Worm (Caenorhabditis elegans) whole organism, L1 larva: ENCODE data around the gene clc-4.

ENCODE experiments used
- C04F5.9 ChIP-seq: sonication (generic microtip); optimal IDR thresholded peaks from 2 replicates; lab custom pipeline; 2016; ENCODE audit warnings: missing genetic modification characterization, missing compliant biosample characterization
- aha-1 ChIP-seq: fragments of 150-350 bp; optimal IDR thresholded peaks from 2 replicates; lab custom pipeline; 2014; ENCODE audit warnings: missing biosample characterization, missing genetic modification characterization
- ama-1 ChIP-seq: fragments of 150-350 bp; optimal IDR thresholded peaks from 2 replicates; lab custom pipeline; 2014
- blmp-1 ChIP-seq: fragments of 150-350 bp; optimal IDR thresholded peaks from 2 replicates; lab custom pipeline; 2014; ENCODE audit warnings: missing biosample characterization, missing genetic modification characterization
- ceh-63 ChIP-seq: fragments of 200-800 bp; sonication (Bioruptor generic); optimal IDR thresholded peaks from 2 replicates; lab custom pipeline; 2018; ENCODE audit warnings: mild to moderate bottlenecking, missing genetic modification characterization, missing compliant biosample characterization
- ceh-8 ChIP-seq: fragments of 200-800 bp; sonication (Bioruptor generic); optimal IDR thresholded peaks from 2 replicates; lab custom pipeline; 2018; ENCODE audit warnings: mild to moderate bottlenecking, missing genetic modification characterization, moderate library complexity, missing compliant biosample characterization
- ceh-88 ChIP-seq: fragments of 200-800 bp; sonication (Bioruptor generic); IDR thresholded peaks from 2 replicates; pipeline ENCODE4 v1.3.6; 2022; ENCODE audit warnings: missing genetic modification characterization, missing compliant biosample characterization
- ces-1 ChIP-seq: fragments of 150-350 bp; optimal IDR thresholded peaks from 2 replicates; lab custom pipeline; 2014; ENCODE audit warnings: missing biosample characterization, missing genetic modification reagents, missing genetic modification characterization
- dpl-1 ChIP-seq, 3 experiments: fragments of 150-350 bp in 2 of 3; sonication (generic microtip) in 1 of 3; optimal IDR thresholded peaks; 2 replicates each; lab custom pipeline; 2014 to 2017; ENCODE audit warnings: missing biosample characterization in 3 of 3, missing genetic modification characterization in 3 of 3, missing genetic modification reagents in 3 of 3
- dsc-1 ChIP-seq: sonication (generic microtip); optimal IDR thresholded peaks from 2 replicates; lab custom pipeline; 2016; ENCODE audit warnings: mild to moderate bottlenecking, missing genetic modification characterization, missing compliant biosample characterization
- efl-1 ChIP-seq, 4 experiments: fragments of 150-350 bp; optimal IDR thresholded peaks in 3 of 4; peaks in 1 of 4; 1 replicate in 1 of 4; 2 replicates in 3 of 4; lab custom pipeline; 2014; ENCODE audit warnings: missing biosample characterization in 2 of 4, missing genetic modification characterization in 2 of 4, missing genetic modification reagents in 2 of 4
- efl-3 ChIP-seq: fragments of 200-800 bp; sonication (Bioruptor generic); optimal IDR thresholded peaks from 2 replicates; lab custom pipeline; 2018; ENCODE audit warnings: mild to moderate bottlenecking, missing genetic modification characterization, missing compliant biosample characterization
- egl-13 ChIP-seq: sonication (generic microtip); optimal IDR thresholded peaks from 2 replicates; lab custom pipeline; 2016; ENCODE audit warnings: missing genotype, missing genetic modification reagents, missing genetic modification characterization, missing compliant biosample characterization
- egl-27 ChIP-seq, 2 experiments: fragments of 150-350 bp in 1 of 2; sonication (generic microtip); optimal IDR thresholded peaks; 3 replicates each; lab custom pipeline; 2017 to 2018; ENCODE audit warnings: missing biosample characterization in 2 of 2, missing genetic modification characterization in 2 of 2, missing genetic modification reagents in 2 of 2
- ets-5 ChIP-seq: fragments of 200-800 bp; sonication (Bioruptor generic); IDR thresholded peaks from 2 replicates; pipeline ENCODE4 v1.3.6; 2022; ENCODE audit warnings: missing genetic modification characterization, missing compliant biosample characterization
- fkh-8 ChIP-seq: sonication (generic microtip); optimal IDR thresholded peaks from 2 replicates; lab custom pipeline; 2016; ENCODE audit warnings: mild to moderate bottlenecking, missing genetic modification characterization, missing compliant biosample characterization
- fos-1 ChIP-seq: fragments of 150-350 bp; optimal IDR thresholded peaks from 2 replicates; lab custom pipeline; 2014; ENCODE audit warnings: missing biosample characterization, missing genetic modification characterization
- grh-1 ChIP-seq: fragments of 200-800 bp; sonication (Bioruptor generic); IDR thresholded peaks from 2 replicates; pipeline ENCODE4 v1.3.6; 2022; ENCODE audit warnings: missing genetic modification reagents, missing genetic modification characterization, missing compliant biosample characterization
- hlh-4 ChIP-seq: sonication (generic microtip); optimal IDR thresholded peaks from 2 replicates; lab custom pipeline; 2016; ENCODE audit warnings: mild to moderate bottlenecking, missing genetic modification characterization, missing compliant biosample characterization
- irx-1 ChIP-seq: sonication (generic microtip); optimal IDR thresholded peaks from 2 replicates; lab custom pipeline; 2016; ENCODE audit warnings: missing genetic modification characterization, missing compliant biosample characterization
- jun-1 ChIP-seq: fragments of 150-350 bp; optimal IDR thresholded peaks from 2 replicates; lab custom pipeline; 2014; ENCODE audit warnings: missing biosample characterization, missing genetic modification reagents, missing genetic modification characterization
- lin-13 ChIP-seq: fragments of 150-350 bp; optimal IDR thresholded peaks from 2 replicates; lab custom pipeline; 2014; ENCODE audit warnings: missing biosample characterization, missing genetic modification reagents, missing genetic modification characterization
- lin-14 ChIP-seq: fragments of 200-800 bp; sonication (Bioruptor generic); optimal IDR thresholded peaks from 2 replicates; lab custom pipeline; 2018; ENCODE audit warnings: mild to moderate bottlenecking, missing genetic modification characterization, moderate library complexity, missing compliant biosample characterization
- lin-15B ChIP-seq: fragments of 150-350 bp; sonication (generic microtip); optimal IDR thresholded peaks from 3 replicates; lab custom pipeline; 2014; ENCODE audit warnings: missing biosample characterization, missing genetic modification characterization
- lin-35 ChIP-seq, 2 experiments: fragments of 150-350 bp; optimal IDR thresholded peaks; 2 replicates each; lab custom pipeline; 2014; ENCODE audit warnings: missing biosample characterization in 2 of 2, missing genetic modification characterization in 2 of 2, missing genetic modification reagents in 2 of 2
- lsy-2 ChIP-seq, 2 experiments: fragments of 150-350 bp; optimal IDR thresholded peaks; 2 replicates each; lab custom pipeline; 2014; ENCODE audit warnings: missing biosample characterization in 2 of 2, missing genetic modification characterization in 2 of 2
- mdl-1 ChIP-seq, 2 experiments: fragments of 150-350 bp; optimal IDR thresholded peaks; 2 replicates each; lab custom pipeline; 2014 to 2017; ENCODE audit warnings: missing biosample characterization in 2 of 2, missing genetic modification characterization in 2 of 2, inconsistent platforms in 1 of 2
- mef-2 ChIP-seq: fragments of 150-350 bp; optimal IDR thresholded peaks from 2 replicates; lab custom pipeline; 2014; ENCODE audit warnings: missing biosample characterization, missing genetic modification characterization
- mep-1 ChIP-seq: fragments of 150-350 bp; optimal IDR thresholded peaks from 2 replicates; lab custom pipeline; 2014; ENCODE audit warnings: missing biosample characterization, missing genetic modification characterization
- nhr-19 ChIP-seq: fragments of 200-800 bp; sonication (Bioruptor generic); conservative IDR thresholded peaks from 2 replicates; pipeline ENCODE4 v1.3.6; 2022; ENCODE audit warnings: missing genetic modification characterization, missing compliant biosample characterization
- nhr-20 ChIP-seq: sonication (generic microtip); optimal IDR thresholded peaks from 2 replicates; lab custom pipeline; 2016; ENCODE audit warnings: mild to moderate bottlenecking, missing genetic modification characterization, missing compliant biosample characterization
- nhr-71 ChIP-seq: sonication (generic microtip); optimal IDR thresholded peaks from 2 replicates; lab custom pipeline; 2016; ENCODE audit warnings: mild to moderate bottlenecking, missing genetic modification characterization, moderate library complexity, missing compliant biosample characterization
- nhr-77 ChIP-seq: fragments of 150-350 bp; optimal IDR thresholded peaks from 2 replicates; lab custom pipeline; 2014; ENCODE audit warnings: missing biosample characterization, missing genetic modification characterization
- nhr-85 ChIP-seq: sonication (generic microtip); peaks from one replicate; lab custom pipeline; 2016; ENCODE audit warnings: missing genetic modification characterization, inconsistent platforms, missing compliant biosample characterization
- skn-1 ChIP-seq: fragments of 150-350 bp; optimal IDR thresholded peaks from 2 replicates; lab custom pipeline; 2014; ENCODE audit warnings: missing biosample characterization, missing genetic modification characterization
- sox-4 ChIP-seq: sonication (generic microtip); optimal IDR thresholded peaks from 2 replicates; lab custom pipeline; 2016; ENCODE audit warnings: missing genetic modification characterization, missing compliant biosample characterization
- sptf-1 ChIP-seq: fragments of 150-350 bp; optimal IDR thresholded peaks from 2 replicates; lab custom pipeline; 2014; ENCODE audit warnings: missing biosample characterization, missing genetic modification characterization
- sup-37 ChIP-seq: fragments of 200-800 bp; sonication (Bioruptor generic); optimal IDR thresholded peaks from 2 replicates; lab custom pipeline; 2018; ENCODE audit warnings: mild to moderate bottlenecking, missing genetic modification characterization, missing compliant biosample characterization
- tbx-2 ChIP-seq: sonication (generic microtip); optimal IDR thresholded peaks from 2 replicates; lab custom pipeline; 2016; ENCODE audit warnings: missing genetic modification characterization, missing compliant biosample characterization
- unc-86 ChIP-seq: sonication (generic microtip); optimal IDR thresholded peaks from 2 replicates; lab custom pipeline; 2016; ENCODE audit warnings: missing genetic modification characterization, missing compliant biosample characterization
- xbp-1 ChIP-seq: sonication (generic microtip); optimal IDR thresholded peaks from 2 replicates; lab custom pipeline; 2016; ENCODE audit warnings: missing genetic modification characterization, missing compliant biosample characterization
- zag-1 ChIP-seq: fragments of 150-350 bp; optimal IDR thresholded peaks from 2 replicates; lab custom pipeline; 2014; ENCODE audit warnings: missing biosample characterization, missing genetic modification characterization
- ztf-11 ChIP-seq, 2 experiments: sonication (generic microtip); optimal IDR thresholded peaks; 2 replicates each; lab custom pipeline; 2016 to 2017; ENCODE audit warnings: missing genetic modification characterization in 2 of 2, missing biosample characterization in 1 of 2, missing compliant biosample characterization in 1 of 2

Gene clc-4

ce11 chrX:10768289-10769153 lies 15.2 kb downstream of the clc-4 start (continued):
- TF ChIP-seq dsc-1: peak; percentile 44

ce11 chrX:10767669-10768068 lies 16.1 kb downstream of the clc-4 start:
- TF ChIP-seq lin-14 (GFP tag; lab: Kevin White, UChicago) (peak; percentile 24), aha-1 (no peak), lin-15B (no peak), ceh-88 (GFP tag; lab: Robert Waterston, UW) (0 out of 2 replicates have a peak, but pooled peaks have one; percentile 26), tbx-2 (tag; lab: Kevin White, UChicago) (no peak), blmp-1 (tag; lab: Kevin White, UChicago) (peak; percentile 72), sup-37 (no peak)

ce11 chrX:10766966-10767644 lies 16.6 kb downstream of the clc-4 start:
- TF ChIP-seq ama-1 (lab: Kevin White, UChicago) (no peak), sup-37 (no peak), fkh-8 (tag; lab: Kevin White, UChicago) (no peak), lsy-2 (tag; optimal IDR thresholded peaks at IDR 0.05; lab: Kevin White, UChicago) (peak in 1 of 2 experiments; percentile 6), nhr-85 (no peak), nhr-20 (peak; percentile 17), egl-27 (tag; optimal IDR thresholded peaks at IDR 0.05; lab: Kevin White, UChicago) (peak in 1 of 2 experiments; percentile 57), egl-13 (tag; lab: Kevin White, UChicago) (no peak), ets-5 (GFP tag; lab: Robert Waterston, UW) (no peak), nhr-71 (tag; lab: Kevin White, UChicago) (peak; percentile 54), efl-1 (optimal IDR thresholded peaks at IDR 0.05; lab: Kevin White, UChicago) (no peak), efl-1 (GFP tag; optimal IDR thresholded peaks at IDR 0.05 in 1 of 2; lab: Kevin White, UChicago) (no peak), xbp-1 (no peak), lin-14 (GFP tag; lab: Kevin White, UChicago) (peak; percentile 34), grh-1 (GFP tag; lab: Robert Waterston, UW) (no peak), sox-4 (no peak), mdl-1 (tag; optimal IDR thresholded peaks at IDR 0.05; lab: Kevin White, UChicago) (peak in 1 of 2 experiments; percentile 35), ztf-11 (tag; optimal IDR thresholded peaks at IDR 0.05; lab: Kevin White, UChicago) (no peak), skn-1 (tag; lab: Kevin White, UChicago) (no peak), blmp-1 (tag; lab: Kevin White, UChicago) (peak; percentile 47), lin-35 (GFP tag; optimal IDR thresholded peaks at IDR 0.05; lab: Kevin White, UChicago) (no peak), tbx-2 (tag; lab: Kevin White, UChicago) (peak; percentile 49), dpl-1 (GFP tag; optimal IDR thresholded peaks at IDR 0.05; lab: Kevin White, UChicago) (no peak), ces-1 (GFP tag; lab: Kevin White, UChicago) (no peak), sptf-1 (tag; lab: Kevin White, UChicago) (no peak), nhr-19 (GFP tag; lab: Robert Waterston, UW) (0 out of 2 replicates have a peak, but pooled peaks have one; percentile 8), nhr-77 (peak; percentile 62)

- TF ChIP-seq skn-1 (tag; lab: Kevin White, UChicago): peak; percentile 73
- no peak for TF ChIP-seq ceh-63 (GFP tag; lab: Kevin White, UChicago)
- TF ChIP-seq lin-15B: no peak
- peak; percentile 91 for TF ChIP-seq mef-2 (tag; lab: Kevin White, UChicago)
- peak; percentile 100 for TF ChIP-seq lin-14 (GFP tag; lab: Kevin White, UChicago)
- TF ChIP-seq fos-1 (tag; lab: Kevin White, UChicago): peak; percentile 95
- TF ChIP-seq aha-1: peak; percentile 67
- TF ChIP-seq ceh-8 (GFP tag; lab: Kevin White, UChicago): peak; percentile 87
- peak; percentile 93 for TF ChIP-seq lin-13 (GFP tag; lab: Kevin White, UChicago)
- peak; percentile 96 for TF ChIP-seq irx-1
- TF ChIP-seq unc-86: peak; percentile 97
- peak; percentile 95 for TF ChIP-seq zag-1 (tag; lab: Kevin White, UChicago)
- TF ChIP-seq jun-1 (tag; lab: Kevin White, UChicago): peak; percentile 95
- TF ChIP-seq ceh-88 (GFP tag; lab: Robert Waterston, UW): peak; percentile 47; the same call in 1 of the 2 replicates
- TF ChIP-seq nhr-77: peak; percentile 96
- peak; percentile 100 for TF ChIP-seq nhr-85
- TF ChIP-seq efl-3 (GFP tag; lab: Kevin White, UChicago): no peak
- peak; percentile 87 for TF ChIP-seq mep-1 (tag; lab: Kevin White, UChicago)
- TF ChIP-seq C04F5.9: peak; percentile 65
- no peak for TF ChIP-seq hlh-4 (tag; lab: Kevin White, UChicago)
Measured at ce11 chrX:10766123-10766622, 17.5 kb downstream of the clc-4 start.
